Worm (Caenorhabditis elegans) whole organism, L4 larva: ENCODE data around the gene elp-1.

Experiments
- F49E8.2 ChIP-seq: sonication (generic microtip); optimal IDR thresholded peaks from 2 replicates; lab custom pipeline; 2016; ENCODE audit warnings: missing compliant biosample characterization, mild to moderate bottlenecking, missing genetic modification characterization, borderline replicate concordance
- Y105C5A.15 ChIP-seq: fragments of 200-800 bp; sonication (Bioruptor generic); IDR thresholded peaks from 2 replicates; pipeline ENCODE4 v1.3.6; 2022; ENCODE audit warnings: missing genetic modification characterization, missing compliant biosample characterization
- Y5F2A.4 ChIP-seq: fragments of 200-800 bp; sonication (Bioruptor generic); optimal IDR thresholded peaks from 2 replicates; lab custom pipeline; 2018; ENCODE audit warnings: mild to moderate bottlenecking, missing genetic modification characterization, missing compliant biosample characterization
- ZK337.2 ChIP-seq: fragments of 200-800 bp; sonication (Bioruptor generic); IDR thresholded peaks from 2 replicates; pipeline ENCODE4 v1.3.6; 2022; ENCODE audit warnings: missing genetic modification reagents, missing genetic modification characterization, missing compliant biosample characterization
- ZK546.5 ChIP-seq, 2 experiments: sonication (generic microtip); optimal IDR thresholded peaks; 2 replicates each; lab custom pipeline; 2017; ENCODE audit warnings: missing biosample characterization in 2 of 2, missing genetic modification characterization in 2 of 2
- ceh-62 ChIP-seq: sonication (generic microtip); optimal IDR thresholded peaks from 2 replicates; lab custom pipeline; 2017; ENCODE audit warnings: missing biosample characterization, missing genetic modification characterization
- ceh-82 ChIP-seq: sonication (generic microtip); optimal IDR thresholded peaks from 2 replicates; lab custom pipeline; 2017; ENCODE audit warnings: missing biosample characterization, missing genetic modification characterization
- daf-16 ChIP-seq, 3 experiments: sonication (generic microtip); optimal IDR thresholded peaks; 2 replicates each; lab custom pipeline; 2016 to 2017; ENCODE audit warnings: missing genetic modification characterization in 3 of 3, missing genetic modification reagents in 3 of 3, mild to moderate bottlenecking in 2 of 3, missing compliant biosample characterization in 2 of 3, missing biosample characterization in 1 of 3, moderate library complexity in 1 of 3
- dpl-1 ChIP-seq: fragments of 150-350 bp; optimal IDR thresholded peaks from 2 replicates; lab custom pipeline; 2014; ENCODE audit warnings: missing biosample characterization, missing genetic modification reagents, missing genetic modification characterization
- egl-27 ChIP-seq: sonication (generic microtip); optimal IDR thresholded peaks from 3 replicates; lab custom pipeline; 2017; ENCODE audit warnings: missing biosample characterization, missing genetic modification reagents, missing genetic modification characterization
- lin-29 ChIP-seq: fragments of 200-800 bp; sonication (Bioruptor generic); IDR thresholded peaks from 2 replicates; pipeline ENCODE4 v1.3.6; 2022; ENCODE audit warnings: missing genetic modification reagents, missing genetic modification characterization, missing compliant biosample characterization
- lin-39 ChIP-seq: fragments of 150-350 bp; optimal IDR thresholded peaks from 2 replicates; lab custom pipeline; 2014; ENCODE audit warnings: missing biosample characterization, missing genetic modification reagents, missing genetic modification characterization
- lir-3 ChIP-seq: sonication (generic microtip); optimal IDR thresholded peaks from 2 replicates; lab custom pipeline; 2016; ENCODE audit warnings: mild to moderate bottlenecking, missing genetic modification characterization, missing compliant biosample characterization
- nhr-28 ChIP-seq: fragments of 150-350 bp; optimal IDR thresholded peaks from 2 replicates; lab custom pipeline; 2014; ENCODE audit warnings: missing biosample characterization, missing genetic modification characterization
- nhr-41 ChIP-seq: fragments of 200-800 bp; sonication (Bioruptor generic); IDR thresholded peaks from 2 replicates; pipeline ENCODE4 v1.3.6; 2022; ENCODE audit warnings: missing genetic modification reagents, missing genetic modification characterization, missing compliant biosample characterization
- nhr-76 ChIP-seq: fragments of 150-350 bp; optimal IDR thresholded peaks from 2 replicates; lab custom pipeline; 2014; ENCODE audit warnings: missing biosample characterization, missing genetic modification characterization
- pqm-1 ChIP-seq: sonication (generic microtip); optimal IDR thresholded peaks from 2 replicates; lab custom pipeline; 2017; ENCODE audit warnings: missing biosample characterization, missing genetic modification characterization
- snpc-1.2 ChIP-seq: fragments of 200-800 bp; sonication (Bioruptor generic); IDR thresholded peaks from 2 replicates; pipeline ENCODE4 v1.3.6; 2022; ENCODE audit warnings: missing genetic modification reagents, missing genetic modification characterization, missing compliant biosample characterization
- snpc-4 ChIP-seq: fragments of 150-350 bp; optimal IDR thresholded peaks from 2 replicates; lab custom pipeline; 2014; ENCODE audit warnings: missing biosample characterization, missing genetic modification characterization

The elp-1 gene

DNA sequence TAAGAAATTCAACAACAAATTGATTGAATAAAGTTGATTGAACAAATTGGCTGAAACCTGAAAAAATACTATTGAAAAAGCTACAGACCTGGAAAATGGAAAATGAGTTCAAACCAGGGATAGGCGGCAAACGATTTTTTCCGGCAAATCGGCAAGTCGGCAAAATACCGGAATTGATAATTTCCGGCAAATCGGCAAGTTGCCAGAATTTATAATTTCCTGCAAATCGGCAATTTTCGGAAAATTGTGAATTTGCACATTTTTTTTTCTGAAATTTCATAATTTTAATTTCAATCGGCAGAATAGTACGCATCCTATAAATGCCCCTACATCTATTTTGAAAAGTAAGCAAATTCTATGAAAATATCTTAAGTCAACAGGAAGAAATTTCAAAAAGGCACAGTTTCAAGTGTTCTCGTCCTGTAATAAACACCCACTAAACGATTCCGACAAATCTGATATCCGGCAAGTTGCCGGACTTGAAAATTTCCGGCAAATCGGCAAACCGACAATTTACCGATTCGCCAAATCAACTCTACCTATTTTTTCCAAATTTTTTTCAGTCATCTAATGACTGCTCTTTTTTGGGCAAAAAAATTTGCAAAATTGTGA lies 53.0 kb downstream of the elp-1 start (continued):
- TF ChIP-seq F49E8.2 (tag; lab: Kevin White, UChicago) (no peak), nhr-28 (tag; lab: Kevin White, UChicago) (no peak)

ce11 chrV:20716267-20716666 lies 53.7 kb downstream of the elp-1 start:
- no peak for TF ChIP-seq ceh-62 (tag; lab: Kevin White, UChicago)
- no peak for TF ChIP-seq ceh-82 (tag; lab: Kevin White, UChicago)
- no peak for TF ChIP-seq snpc-1.2 (GFP tag; lab: Robert Waterston, UW)
- no peak for TF ChIP-seq daf-16 (GFP tag; optimal IDR thresholded peaks at IDR 0.05; lab: Kevin White, UChicago)
- no peak for TF ChIP-seq daf-16 (tag; optimal IDR thresholded peaks at IDR 0.05; lab: Kevin White, UChicago)
- no peak for TF ChIP-seq egl-27
- TF ChIP-seq Y105C5A.15 (GFP tag; lab: Robert Waterston, UW) = no peak
- no peak for TF ChIP-seq nhr-76
- no peak for TF ChIP-seq ZK546.5 (tag; optimal IDR thresholded peaks at IDR 0.05; lab: Kevin White, UChicago)
- TF ChIP-seq Y5F2A.4 (GFP tag; lab: Kevin White, UChicago) = no peak
- no peak for TF ChIP-seq snpc-4 (tag; lab: Kevin White, UChicago)
- TF ChIP-seq lir-3 = no peak
- TF ChIP-seq lin-39 = no peak
- TF ChIP-seq nhr-41 (GFP tag; lab: Robert Waterston, UW) = no peak
- no peak for TF ChIP-seq lin-29 (GFP tag; lab: Robert Waterston, UW)
- TF ChIP-seq dpl-1 (GFP tag; lab: Kevin White, UChicago) = no peak
- TF ChIP-seq pqm-1 (tag; lab: Kevin White, UChicago) = no peak
- TF ChIP-seq ZK337.2 = no peak
